Fruit fly (Drosophila melanogaster) whole organism, embryonic: Measurements from ENCODE around the gene Fancd2.

Experiments
- B-H2 ChIP-seq: fragments of 200-800 bp; sonication (Bioruptor generic); optimal IDR thresholded peaks from 2 replicates; lab custom pipeline; 2018; ENCODE audit warnings: missing biosample characterization, mild to moderate bottlenecking, missing genetic modification characterization
- C15 ChIP-seq: fragments of 200-800 bp; sonication (Bioruptor generic); IDR thresholded peaks from 3 replicates; pipeline ENCODE4 v1.3.6; 2022; ENCODE audit warnings: missing biosample characterization, missing genetic modification characterization
- CG10959 ChIP-seq: fragments of 200-800 bp; sonication (Bioruptor generic); IDR thresholded peaks from 2 replicates; pipeline ENCODE4 v1.3.6; 2022; ENCODE audit warnings: missing biosample characterization, missing genetic modification characterization
- CG11504 ChIP-seq: fragments of 200-800 bp; sonication (Bioruptor generic); optimal IDR thresholded peaks from 3 replicates; lab custom pipeline; 2019; ENCODE audit warnings: missing biosample characterization, mild to moderate bottlenecking, missing genetic modification characterization, moderate library complexity
- CG13296 ChIP-seq: fragments of 200-800 bp; sonication (Bioruptor generic); optimal IDR thresholded peaks from 3 replicates; lab custom pipeline; 2018; ENCODE audit warnings: missing biosample characterization, mild to moderate bottlenecking, missing genetic modification characterization
- CG13775 ChIP-seq: fragments of 200-800 bp; sonication (Bioruptor generic); optimal IDR thresholded peaks from 3 replicates; lab custom pipeline; 2017; ENCODE audit warnings: missing biosample characterization, mild to moderate bottlenecking, missing genetic modification characterization
- CG14710 ChIP-seq: fragments of 200-800 bp; sonication (Bioruptor generic); optimal IDR thresholded peaks from 3 replicates; lab custom pipeline; 2019; ENCODE audit warnings: missing biosample characterization, mild to moderate bottlenecking, missing genetic modification characterization, moderate library complexity
- CG1529 ChIP-seq: fragments of 200-800 bp; sonication (Bioruptor generic); optimal IDR thresholded peaks from 3 replicates; lab custom pipeline; 2018; ENCODE audit warnings: missing biosample characterization, missing genetic modification characterization
- CG17328 ChIP-seq: fragments of 200-800 bp; sonication (Bioruptor generic); IDR thresholded peaks from 2 replicates; pipeline ENCODE4 v1.3.6; 2022; ENCODE audit warnings: missing biosample characterization, missing genetic modification characterization
- CG17359 ChIP-seq: fragments of 200-800 bp; sonication (Bioruptor generic); optimal IDR thresholded peaks from 3 replicates; lab custom pipeline; 2018; ENCODE audit warnings: missing biosample characterization, mild to moderate bottlenecking, missing genetic modification characterization, moderate library complexity
- CG17829 ChIP-seq: fragments of 200-800 bp; optimal IDR thresholded peaks from 2 replicates; lab custom pipeline; 2019; ENCODE audit warnings: missing biosample characterization, mild to moderate bottlenecking, missing genetic modification characterization, moderate library complexity
- CG2120 ChIP-seq: fragments of 200-800 bp; sonication (Bioruptor generic); optimal IDR thresholded peaks from 3 replicates; lab custom pipeline; 2016; ENCODE audit warnings: missing biosample characterization, missing genetic modification characterization
- CG32767 ChIP-seq: fragments of 200-800 bp; sonication (Bioruptor generic); IDR thresholded peaks from 2 replicates; pipeline ENCODE4 v1.3.6; 2022; ENCODE audit warnings: missing biosample characterization, missing genetic modification characterization
- CG8388 ChIP-seq: fragments of 200-800 bp; sonication (Bioruptor generic); optimal IDR thresholded peaks from 2 replicates; lab custom pipeline; 2019; ENCODE audit warnings: missing biosample characterization, mild to moderate bottlenecking, missing genetic modification characterization, moderate library complexity
- CG9609 ChIP-seq: fragments of 200-800 bp; sonication (Bioruptor generic); optimal IDR thresholded peaks from 3 replicates; lab custom pipeline; 2016; ENCODE audit warnings: missing biosample characterization, missing genetic modification characterization
- CG9727 ChIP-seq: fragments of 200-800 bp; sonication (Bioruptor generic); optimal IDR thresholded peaks from 3 replicates; lab custom pipeline; 2017; ENCODE audit warnings: missing biosample characterization, mild to moderate bottlenecking, missing genetic modification characterization
- CHES-1-like ChIP-seq: fragments of 200-800 bp; sonication (Bioruptor generic); optimal IDR thresholded peaks from 2 replicates; lab custom pipeline; 2016; ENCODE audit warnings: missing biosample characterization, missing genetic modification characterization
- Doc3 ChIP-seq: fragments of 200-800 bp; sonication (Bioruptor generic); IDR thresholded peaks from 3 replicates; pipeline ENCODE4 v1.3.6; 2022; ENCODE audit warnings: missing biosample characterization, missing genetic modification characterization; ENCODE audit not compliant: partially characterized antibody
- E2f2 ChIP-seq: fragments of 200-800 bp; sonication (Bioruptor generic); IDR thresholded peaks from 2 replicates; pipeline ENCODE4 v1.3.6; 2022; ENCODE audit warnings: missing biosample characterization, missing genetic modification characterization
- Ets97D ChIP-seq: fragments of 200-800 bp; sonication (Bioruptor generic); optimal IDR thresholded peaks from 3 replicates; lab custom pipeline; 2016; ENCODE audit warnings: missing biosample characterization, missing genetic modification characterization
- Hey ChIP-seq: fragments of 200-800 bp; sonication (Bioruptor generic); optimal IDR thresholded peaks from 3 replicates; lab custom pipeline; 2018; ENCODE audit warnings: missing biosample characterization, mild to moderate bottlenecking, missing genetic modification characterization
- Hr51 ChIP-seq, 2 experiments: fragments of 200-800 bp; sonication (Bioruptor generic); optimal IDR thresholded peaks; 2 replicates in 1 of 2; 3 replicates in 1 of 2; lab custom pipeline; 2016 to 2018; ENCODE audit warnings: missing biosample characterization in 2 of 2, missing genetic modification characterization in 2 of 2, mild to moderate bottlenecking in 1 of 2, moderate library complexity in 1 of 2
- Hsf ChIP-seq: fragments of 200-800 bp; sonication (Bioruptor generic); optimal IDR thresholded peaks from 3 replicates; lab custom pipeline; 2016; ENCODE audit warnings: missing biosample characterization, missing genetic modification characterization
- MESR4 ChIP-seq: fragments of 200-800 bp; sonication (Bioruptor generic); optimal IDR thresholded peaks from 2 replicates; lab custom pipeline; 2018; ENCODE audit warnings: missing biosample characterization, mild to moderate bottlenecking, missing genetic modification characterization, moderate library complexity
- Med ChIP-seq: fragments of 200-800 bp; sonication (Bioruptor generic); peaks from one replicate; lab custom pipeline; 2016; ENCODE audit warnings: missing biosample characterization, missing genetic modification characterization, mild to moderate bottlenecking, inconsistent platforms, moderate library complexity
- Meics ChIP-seq: fragments of 200-800 bp; sonication (Bioruptor generic); optimal IDR thresholded peaks from 2 replicates; lab custom pipeline; 2017; ENCODE audit warnings: missing biosample characterization, mild to moderate bottlenecking, missing genetic modification characterization
- Nf-YA ChIP-seq: fragments of 200-800 bp; sonication (Bioruptor generic); IDR thresholded peaks from 2 replicates; pipeline ENCODE4 v1.3.6; 2022; ENCODE audit warnings: missing biosample characterization, missing genetic modification characterization
- Nf-YC ChIP-seq: fragments of 200-800 bp; optimal IDR thresholded peaks from 3 replicates; lab custom pipeline; 2019; ENCODE audit warnings: missing biosample characterization, mild to moderate bottlenecking, missing genetic modification characterization, moderate library complexity
- Oaz ChIP-seq: fragments of 200-800 bp; sonication (Bioruptor generic); IDR thresholded peaks from 2 replicates; pipeline ENCODE4 v1.3.6; 2022; ENCODE audit warnings: missing biosample characterization, missing genetic modification characterization
- Pdp1 ChIP-seq, 2 experiments: fragments of 200-800 bp; sonication (Bioruptor generic); optimal IDR thresholded peaks; 3 replicates each; lab custom pipeline; 2016; ENCODE audit warnings: missing biosample characterization in 2 of 2, missing genetic modification characterization in 2 of 2, mild to moderate bottlenecking in 1 of 2, moderate library complexity in 1 of 2
- Scr ChIP-seq: fragments of 200-800 bp; sonication (Bioruptor generic); IDR thresholded peaks from 2 replicates; pipeline ENCODE4 v1.3.6; 2022; ENCODE audit warnings: missing biosample characterization, missing genetic modification characterization; ENCODE audit not compliant: partially characterized antibody
- Sin3A ChIP-seq: fragments of >200 bp; optimal IDR thresholded peaks from 2 replicates; lab custom pipeline; 2018
- Ssrp ChIP-seq: fragments of 200-800 bp; sonication (Bioruptor generic); optimal IDR thresholded peaks from 2 replicates; lab custom pipeline; 2018; ENCODE audit warnings: missing biosample characterization, mild to moderate bottlenecking, missing genetic modification characterization, moderate library complexity
- Trl ChIP-seq, 3 experiments: fragments of >200 bp in 2 of 3; fragments of 200-800 bp in 1 of 3; sonication (Bioruptor generic) in 1 of 3; optimal IDR thresholded peaks; 2 replicates in 1 of 3; 3 replicates in 2 of 3; lab custom pipeline; 2016 to 2017; ENCODE audit warnings: missing biosample characterization in 1 of 3, missing genetic modification characterization in 1 of 3
- Xbp1 ChIP-seq: fragments of 200-800 bp; sonication (Bioruptor generic); optimal IDR thresholded peaks from 3 replicates; lab custom pipeline; 2016; ENCODE audit warnings: missing biosample characterization, mild to moderate bottlenecking, missing genetic modification characterization
- ato ChIP-seq: fragments of 200-800 bp; sonication (Bioruptor generic); IDR thresholded peaks from 2 replicates; pipeline ENCODE4 v1.3.6; 2022; ENCODE audit warnings: missing biosample characterization, missing genetic modification characterization; ENCODE audit not compliant: partially characterized antibody
- dpn ChIP-seq, 2 experiments: fragments of 200-800 bp; sonication (Bioruptor generic); optimal IDR thresholded peaks; 3 replicates each; lab custom pipeline; 2016; ENCODE audit warnings: missing biosample characterization in 2 of 2, missing genetic modification characterization in 2 of 2
- exex ChIP-seq: fragments of 200-800 bp; sonication (Bioruptor generic); optimal IDR thresholded peaks from 4 replicates; lab custom pipeline; 2018; ENCODE audit warnings: missing biosample characterization, mild to moderate bottlenecking, missing genetic modification characterization, moderate library complexity
- eyg ChIP-seq: fragments of 200-800 bp; sonication (Bioruptor generic); optimal IDR thresholded peaks from 3 replicates; lab custom pipeline; 2016; ENCODE audit warnings: missing biosample characterization, missing genetic modification characterization
- her ChIP-seq: fragments of 200-800 bp; sonication (Bioruptor generic); optimal IDR thresholded peaks from 2 replicates; lab custom pipeline; 2016; ENCODE audit warnings: missing biosample characterization, missing genetic modification characterization
- pzg ChIP-seq: fragments of 200-800 bp; sonication (Bioruptor generic); optimal IDR thresholded peaks from 3 replicates; lab custom pipeline; 2018; ENCODE audit warnings: missing biosample characterization, mild to moderate bottlenecking, missing genetic modification characterization, moderate library complexity
- scrt ChIP-seq: fragments of 200-800 bp; sonication (Bioruptor generic); optimal IDR thresholded peaks from 2 replicates; lab custom pipeline; 2018; ENCODE audit warnings: missing biosample characterization, mild to moderate bottlenecking, missing genetic modification characterization, moderate library complexity
- sug ChIP-seq: fragments of 200-800 bp; optimal IDR thresholded peaks from 2 replicates; lab custom pipeline; 2019; ENCODE audit warnings: missing biosample characterization, mild to moderate bottlenecking, missing genetic modification characterization, moderate library complexity

Gene Fancd2

DNA sequence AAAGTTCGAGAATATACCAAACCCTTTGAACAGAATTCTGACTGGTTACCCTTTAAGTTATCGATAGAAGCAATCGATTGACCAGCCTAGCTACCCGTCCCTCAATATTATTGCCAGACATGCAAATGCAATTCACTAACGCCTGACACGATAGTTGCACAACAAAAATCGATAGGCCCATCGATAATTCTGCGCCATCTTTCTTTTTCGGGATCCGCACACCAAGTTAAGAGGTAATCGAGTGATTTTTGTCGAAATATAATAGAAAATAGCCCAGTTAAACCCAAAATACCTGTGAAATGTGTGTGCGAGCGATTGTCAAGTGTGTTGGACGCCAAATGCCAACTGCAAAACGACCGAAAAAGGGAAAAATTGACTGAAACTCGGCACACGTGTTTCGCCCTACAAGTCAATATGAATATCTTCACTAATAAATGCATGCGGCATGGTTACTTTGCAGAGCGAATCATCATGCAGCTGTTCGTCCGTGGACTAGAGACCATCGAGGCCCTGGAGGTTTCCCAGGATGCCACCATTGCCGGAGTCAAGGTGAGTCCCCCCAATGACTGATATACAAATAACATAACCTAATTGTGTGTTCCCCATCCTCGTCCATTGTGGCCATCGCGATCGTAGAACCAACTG lies 34.5 kb upstream of the Fancd2 start, which contains the start of gene RpS30 (continued):
- TF ChIP-seq MESR4 (GFP tag; lab: Kevin White, UChicago) (peak; percentile 96), Med (GFP tag; lab: Kevin White, UChicago) (peak; percentile 93), CG9727 (GFP tag; lab: Kevin White, UChicago) (peak; percentile 51), exex (tag; lab: Kevin White, UChicago) (peak; percentile 1), Hey (peak; percentile 69), pzg (GFP tag; lab: Kevin White, UChicago) (peak; percentile 99), Oaz (GFP tag; lab: Robert Waterston, UW) (no peak), CG11504 (peak; percentile 60), CG17328 (GFP tag; lab: Robert Waterston, UW) (no peak), CG9609 (GFP tag; lab: Kevin White, UChicago) (peak; percentile 26), CHES-1-like (GFP tag; lab: Kevin White, UChicago) (peak; percentile 57), CG10959 (no peak), Meics (GFP tag; lab: Kevin White, UChicago) (peak; percentile 38), Doc3 (peak; percentile 93), CG1529 (GFP tag; lab: Kevin White, UChicago) (no peak), Scr (GFP tag; lab: Robert Waterston, UW) (peak; percentile 95), Nf-YA (GFP tag; lab: Robert Waterston, UW) (no peak), scrt (GFP tag; lab: Kevin White, UChicago) (peak; percentile 12), CG17829 (tag; lab: Kevin White, UChicago) (peak; percentile 77), CG17359 (tag; lab: Kevin White, UChicago) (peak; percentile 28), her (peak; percentile 73), Sin3A (peak; percentile 75), Hr51 (GFP tag; optimal IDR thresholded peaks at IDR 0.05; lab: Kevin White, UChicago) (peak in 1 of 2 experiments; percentile 33), Ets97D (GFP tag; lab: Kevin White, UChicago) (peak; percentile 97), Trl (optimal IDR thresholded peaks at IDR 0.05; lab: Kevin White, UChicago) (no peak), Trl (GFP tag; optimal IDR thresholded peaks at IDR 0.05; lab: Kevin White, UChicago) (peak; percentile 48), CG14710 (peak; percentile 80), Ssrp (tag; lab: Kevin White, UChicago) (no peak), CG13775 (GFP tag; lab: Kevin White, UChicago) (peak; percentile 62), eyg (GFP tag; lab: Kevin White, UChicago) (peak; percentile 36), B-H2 (GFP tag; lab: Kevin White, UChicago) (peak; percentile 65), sug (tag; lab: Kevin White, UChicago) (peak; percentile 60), CG2120 (peak; percentile 39), Xbp1 (GFP tag; lab: Kevin White, UChicago) (peak; percentile 49), CG32767 (GFP tag; lab: Robert Waterston, UW) (0 out of 2 replicates have a peak, but pooled peaks have one; percentile 11), E2f2 (GFP tag; lab: Robert Waterston, UW) (peak; percentile 61), Pdp1 (GFP tag; optimal IDR thresholded peaks at IDR 0.05; lab: Kevin White, UChicago) (peak in 1 of 2 experiments; percentile 92), Hsf (GFP tag; lab: Kevin White, UChicago) (peak; percentile 46), CG8388 (GFP tag; lab: Kevin White, UChicago) (no peak), Nf-YC (tag; lab: Kevin White, UChicago) (peak; percentile 69), dpn (GFP tag; optimal IDR thresholded peaks at IDR 0.05; lab: Kevin White, UChicago) (peak; percentile 29 to 46), ato (GFP tag; lab: Robert Waterston, UW) (peak; percentile 92), C15 (no peak), CG13296 (GFP tag; lab: Kevin White, UChicago) (peak; percentile 11)
